Fruit fly (Drosophila melanogaster): ENCODE results near the gene twy.

The twy gene

DNA sequence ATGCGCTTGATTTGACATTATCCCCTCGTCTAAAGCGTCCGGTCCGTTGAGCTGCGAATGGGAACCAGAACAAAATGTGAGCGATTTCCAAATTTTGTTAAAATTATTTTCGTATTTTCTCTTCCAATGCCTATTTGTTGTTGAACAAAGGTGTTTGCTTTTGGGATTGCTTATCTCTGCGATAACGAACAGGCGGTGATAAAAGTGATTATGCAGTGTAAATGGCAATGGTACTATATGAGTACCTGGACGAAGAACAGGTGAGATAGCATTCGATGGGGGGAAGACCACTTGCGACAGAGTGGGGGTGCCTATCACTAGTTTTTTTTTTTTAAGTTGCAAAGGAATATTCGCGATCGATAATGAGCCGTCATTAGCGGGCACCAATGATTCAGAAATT, 4.9 kb downstream of the twy start (continued):
- TF ChIP-seq CG13296 (GFP tag; optimal IDR thresholded peaks at IDR 0.05) = peak; percentile 23
- TF ChIP-seq CG15696 (tag; optimal IDR thresholded peaks at IDR 0.05) = no peak
- peak; percentile 87 for TF ChIP-seq exex (tag; optimal IDR thresholded peaks at IDR 0.05)
- TF ChIP-seq rib (GFP tag; IDR thresholded peaks at IDR 0.05) = 0 out of 2 replicates have a peak, but pooled peaks have one; percentile 40
- TF ChIP-seq Atf6 (GFP tag; IDR thresholded peaks at IDR 0.05) = peak; percentile 40; the same call in 1 of the 2 replicates
- no peak for TF ChIP-seq CG9876 (GFP tag; optimal IDR thresholded peaks at IDR 0.05)
- 0 out of 4 replicates have a peak, but pooled peaks have one; percentile 27 for TF ChIP-seq chinmo (GFP tag; IDR thresholded peaks at IDR 0.05; ENCODE audit: partially characterized antibody)
- peak; percentile 6 for TF ChIP-seq wek (GFP tag; optimal IDR thresholded peaks at IDR 0.05)
- TF ChIP-seq hkb (optimal IDR thresholded peaks at IDR 0.05) = no peak
- TF ChIP-seq hkb (GFP tag; IDR thresholded peaks at IDR 0.05) = peak; percentile 13; the same call in 1 of the 2 replicates
- TF ChIP-seq disco-r (GFP tag; optimal IDR thresholded peaks at IDR 0.05) = no peak
- TF ChIP-seq caup (GFP tag; optimal IDR thresholded peaks at IDR 0.05; ENCODE audit: severe bottlenecking) = peak; percentile 4
- no peak for TF ChIP-seq prd (optimal IDR thresholded peaks at IDR 0.05)
- no peak for TF ChIP-seq prd (GFP tag; IDR thresholded peaks at IDR 0.05)
- TF ChIP-seq schlank (tag; optimal IDR thresholded peaks at IDR 0.05) = peak; percentile 34
- TF ChIP-seq CG15514 (GFP tag; optimal IDR thresholded peaks at IDR 0.05) = peak; percentile 36
- peak; percentile 48 for TF ChIP-seq CG34376 (GFP tag; optimal IDR thresholded peaks at IDR 0.05)
- TF ChIP-seq BtbVII (GFP tag; optimal IDR thresholded peaks at IDR 0.05) = peak; percentile 34
- TF ChIP-seq Dbx (GFP tag; IDR thresholded peaks at IDR 0.05) = peak; percentile 41; the same call in 1 of the 3 replicates
- peak; percentile 66 for TF ChIP-seq grn (GFP tag; optimal IDR thresholded peaks at IDR 0.05)
- no peak for TF ChIP-seq ac (GFP tag; optimal IDR thresholded peaks at IDR 0.05)
- no peak for TF ChIP-seq dmrt99B (tag; optimal IDR thresholded peaks at IDR 0.05)
- peak; percentile 33 for TF ChIP-seq sens (GFP tag)
- TF ChIP-seq gro (GFP tag; optimal IDR thresholded peaks at IDR 0.05) = peak; percentile 27
- TF ChIP-seq mirr (GFP tag; optimal IDR thresholded peaks at IDR 0.05) = peak; percentile 86

DNA sequence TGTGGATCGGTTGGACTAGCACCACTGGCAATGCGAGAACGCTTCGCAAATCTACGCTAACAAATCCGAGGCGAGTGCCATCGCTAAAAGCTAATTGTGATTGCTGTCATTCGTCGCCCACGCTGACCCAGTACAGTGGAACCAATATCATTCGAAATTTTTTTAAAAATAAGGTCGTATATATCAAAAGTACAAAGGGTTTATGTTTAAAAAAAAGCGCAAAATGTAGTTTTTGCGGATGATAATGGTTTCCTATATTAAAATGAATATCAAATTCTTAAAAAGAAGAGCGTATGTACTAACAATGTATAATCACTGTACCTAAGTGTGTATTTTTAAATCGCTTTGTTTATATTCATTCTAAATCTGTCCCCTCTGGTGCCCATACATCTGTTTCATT, 7.8 kb downstream of the twy start:
- peak; percentile 86 for TF ChIP-seq sr (GFP tag; IDR thresholded peaks at IDR 0.05)
- TF ChIP-seq CG2199 (GFP tag; IDR thresholded peaks at IDR 0.05) = no peak
- TF ChIP-seq shn (GFP tag; optimal IDR thresholded peaks at IDR 0.05) = no peak
- peak; percentile 23; the same call in 1 of the 2 replicates for TF ChIP-seq CG32772 (GFP tag; IDR thresholded peaks at IDR 0.05)
- TF ChIP-seq CG9932 (GFP tag; IDR thresholded peaks at IDR 0.05) = peak; percentile 75
- no peak for TF ChIP-seq ara (GFP tag; IDR thresholded peaks at IDR 0.05)
- TF ChIP-seq CG11398 (GFP tag; optimal IDR thresholded peaks at IDR 0.05) = no peak
- TF ChIP-seq fu2 (GFP tag; optimal IDR thresholded peaks at IDR 0.05) = no peak
- peak; percentile 17 for TF ChIP-seq YL-1 (GFP tag; optimal IDR thresholded peaks at IDR 0.05)
- no peak for TF ChIP-seq br (optimal IDR thresholded peaks at IDR 0.05)
- TF ChIP-seq hbn (GFP tag; IDR thresholded peaks at IDR 0.05; ENCODE audit: partially characterized antibody) = no peak
- TF ChIP-seq CG31388 (GFP tag; optimal IDR thresholded peaks at IDR 0.05) = peak; percentile 13
- TF ChIP-seq Vsx1 (GFP tag; optimal IDR thresholded peaks at IDR 0.05) = no peak
- no peak for TF ChIP-seq maf-S (GFP tag; optimal IDR thresholded peaks at IDR 0.05)
- TF ChIP-seq dmrt11E (tag; optimal IDR thresholded peaks at IDR 0.05) = no peak
- TF ChIP-seq toy (GFP tag; IDR thresholded peaks at IDR 0.05) = no peak
- TF ChIP-seq CG8478 (optimal IDR thresholded peaks at IDR 0.05) = no peak
- TF ChIP-seq CG13624 (GFP tag; optimal IDR thresholded peaks at IDR 0.05) = peak; percentile 35
- peak; percentile 28 for TF ChIP-seq CG1233 (GFP tag; optimal IDR thresholded peaks at IDR 0.05)
- TF ChIP-seq Deaf1 (tag; optimal IDR thresholded peaks at IDR 0.05) = no peak
- 0 out of 2 replicates have a peak, but pooled peaks have one; percentile 21 for TF ChIP-seq CG10321 (GFP tag; IDR thresholded peaks at IDR 0.05)
- TF ChIP-seq PHDP (tag; optimal IDR thresholded peaks at IDR 0.05) = no peak
- TF ChIP-seq Poxn (GFP tag; IDR thresholded peaks at IDR 0.05) = no peak
- no peak for TF ChIP-seq Max (GFP tag; optimal IDR thresholded peaks at IDR 0.05)
- peak; percentile 68 for TF ChIP-seq Meics (GFP tag; optimal IDR thresholded peaks at IDR 0.05)
- TF ChIP-seq ewg (GFP tag; optimal IDR thresholded peaks at IDR 0.05) = no peak
- no peak for TF ChIP-seq Hr78 (GFP tag; optimal IDR thresholded peaks at IDR 0.05)
- no peak for TF ChIP-seq CG2712 (tag; optimal IDR thresholded peaks at IDR 0.05)
